Worm (Caenorhabditis elegans) whole organism, mixed stage, embryonic: ENCODE measurements around the gene C07A9.9.

ENCODE experiments used
- ceh-83 ChIP-seq: fragments of 200-800 bp; sonication (Bioruptor generic); optimal IDR thresholded peaks from 2 replicates; lab custom pipeline; 2018; ENCODE audit warnings: mild to moderate bottlenecking, missing genetic modification characterization, missing compliant biosample characterization
- ces-1 ChIP-seq: fragments of 150-350 bp; optimal IDR thresholded peaks from 2 replicates; lab custom pipeline; 2014; ENCODE audit warnings: missing biosample characterization, missing genetic modification reagents, missing genetic modification characterization
- elt-1 ChIP-seq: sonication (generic microtip); optimal IDR thresholded peaks from 2 replicates; lab custom pipeline; 2017; ENCODE audit warnings: missing genetic modification characterization, mild to moderate bottlenecking, missing compliant biosample characterization, antibody characterized with exemption, moderate library complexity, borderline replicate concordance; ENCODE audit not compliant: insufficient read depth
- elt-3 ChIP-seq: fragments of 150-350 bp; optimal IDR thresholded peaks from 2 replicates; lab custom pipeline; 2014; ENCODE audit warnings: missing biosample characterization, missing genetic modification characterization
- nhr-12 ChIP-seq: fragments of 150-350 bp; optimal IDR thresholded peaks from 2 replicates; lab custom pipeline; 2014; ENCODE audit warnings: missing biosample characterization, missing genetic modification characterization
- nhr-237 ChIP-seq: fragments of 150-350 bp; optimal IDR thresholded peaks from 2 replicates; lab custom pipeline; 2014; ENCODE audit warnings: missing biosample characterization, missing genetic modification characterization
- nhr-76 ChIP-seq: sonication (generic microtip); optimal IDR thresholded peaks from 2 replicates; lab custom pipeline; 2017; ENCODE audit warnings: missing biosample characterization, missing genetic modification characterization
- pha-4 ChIP-seq: fragments of 150-350 bp; optimal IDR thresholded peaks from 2 replicates; lab custom pipeline; 2018; ENCODE audit warnings: missing biosample characterization, missing genetic modification reagents, missing genetic modification characterization
- unc-39 ChIP-seq: fragments of 150-350 bp; optimal IDR thresholded peaks from 2 replicates; lab custom pipeline; 2014; ENCODE audit warnings: missing biosample characterization, missing genetic modification characterization
- unc-62 ChIP-seq: fragments of 150-350 bp; optimal IDR thresholded peaks from 2 replicates; lab custom pipeline; 2014; ENCODE audit warnings: missing biosample characterization, missing genetic modification reagents, missing genetic modification characterization
- ztf-11 ChIP-seq: fragments of 150-350 bp; optimal IDR thresholded peaks from 2 replicates; lab custom pipeline; 2014; ENCODE audit warnings: missing biosample characterization, missing genetic modification characterization

- TF ChIP-seq nhr-76 (tag; lab: Kevin White, UChicago) (no peak), ceh-83 (GFP tag; lab: Kevin White, UChicago) (no peak), pha-4 (no peak), elt-3 (no peak), elt-1 (tag; lab: Kevin White, UChicago) (no peak), ztf-11 (tag; lab: Kevin White, UChicago) (no peak), unc-62 (no peak), nhr-12 (tag; lab: Kevin White, UChicago) (no peak), unc-39 (no peak), ces-1 (GFP tag; lab: Kevin White, UChicago) (no peak), nhr-237 (tag; lab: Kevin White, UChicago) (no peak)
These were observed 5.0 kb downstream of the C07A9.9 start for ce11 chrIII:9662266-9662959.
